Worm (Caenorhabditis elegans) whole organism, young adult: ENCODE data around the gene ram-5.

Experiments used
- B0336.3 ChIP-seq: fragments of 200-800 bp; sonication (Bioruptor generic); IDR thresholded peaks from 2 replicates; pipeline ENCODE4 v1.3.6; 2022; ENCODE audit warnings: missing genetic modification characterization, missing compliant biosample characterization
- D2030.7 ChIP-seq: fragments of 200-800 bp; sonication (Bioruptor generic); IDR thresholded peaks from 2 replicates; pipeline ENCODE4 v1.3.6; 2022; ENCODE audit warnings: missing genetic modification reagents, missing genetic modification characterization, missing compliant biosample characterization
- F39B2.1 ChIP-seq: fragments of 200-800 bp; sonication (Bioruptor generic); IDR thresholded peaks from 2 replicates; pipeline ENCODE4 v1.3.6; 2022; ENCODE audit warnings: missing genetic modification reagents, missing genetic modification characterization, missing compliant biosample characterization
- F49E8.2 ChIP-seq: sonication (generic microtip); optimal IDR thresholded peaks from 3 replicates; lab custom pipeline; 2017; ENCODE audit warnings: missing genetic modification characterization, mild to moderate bottlenecking, missing compliant biosample characterization, antibody characterized with exemption, moderate library complexity; ENCODE audit not compliant: insufficient read depth
- F55B11.4 ChIP-seq: sonication (generic microtip); optimal IDR thresholded peaks from 2 replicates; lab custom pipeline; 2016; ENCODE audit warnings: missing compliant biosample characterization, missing genetic modification characterization, borderline replicate concordance; ENCODE audit not compliant: insufficient read depth
- F57A8.1 ChIP-seq: fragments of 200-800 bp; sonication (Bioruptor generic); optimal IDR thresholded peaks from 2 replicates; lab custom pipeline; 2018; ENCODE audit warnings: mild to moderate bottlenecking, missing genetic modification characterization, moderate library complexity, missing compliant biosample characterization
- F57C9.4 ChIP-seq: sonication (generic microtip); optimal IDR thresholded peaks from 2 replicates; lab custom pipeline; 2017; ENCODE audit warnings: mild to moderate bottlenecking, missing genetic modification characterization, missing compliant biosample characterization
- T26A5.8 ChIP-seq: sonication (generic microtip); optimal IDR thresholded peaks from 2 replicates; lab custom pipeline; 2016; ENCODE audit warnings: missing genetic modification characterization, missing compliant biosample characterization
- Y53G8AR.9 ChIP-seq: fragments of 200-800 bp; sonication (Bioruptor generic); conservative IDR thresholded peaks from 2 replicates; pipeline ENCODE4 v1.3.6; 2022; ENCODE audit warnings: missing genetic modification reagents, missing genetic modification characterization, missing compliant biosample characterization
- Y67H2A.10 ChIP-seq: fragments of 200-800 bp; sonication (Bioruptor generic); conservative IDR thresholded peaks from 2 replicates; pipeline ENCODE4 v1.3.6; 2022; ENCODE audit warnings: missing genetic modification reagents, missing genetic modification characterization, missing compliant biosample characterization
- Y79H2A.3 ChIP-seq: fragments of 200-800 bp; sonication (Bioruptor generic); conservative IDR thresholded peaks from 2 replicates; pipeline ENCODE4 v1.3.6; 2022; ENCODE audit warnings: missing genetic modification reagents, missing genetic modification characterization, missing compliant biosample characterization
- akir-1 ChIP-seq: fragments of 200-800 bp; sonication (Bioruptor generic); optimal IDR thresholded peaks from 2 replicates; lab custom pipeline; 2018; ENCODE audit warnings: mild to moderate bottlenecking, missing genetic modification characterization, moderate library complexity, missing compliant biosample characterization
- aptf-2 ChIP-seq: fragments of 200-800 bp; sonication (Bioruptor generic); conservative IDR thresholded peaks from 2 replicates; pipeline ENCODE4 v1.3.6; 2022; ENCODE audit warnings: missing genetic modification reagents, missing genetic modification characterization, missing compliant biosample characterization
- aptf-3 ChIP-seq: fragments of 200-800 bp; sonication (Bioruptor generic); IDR thresholded peaks from 2 replicates; pipeline ENCODE4 v1.3.6; 2022; ENCODE audit warnings: missing genetic modification characterization, missing compliant biosample characterization
- attf-6 ChIP-seq: fragments of 200-800 bp; sonication (Bioruptor generic); IDR thresholded peaks from 2 replicates; pipeline ENCODE4 v1.3.6; 2022; ENCODE audit warnings: missing genetic modification reagents, missing genetic modification characterization, missing compliant biosample characterization
- bed-1 ChIP-seq: fragments of 200-800 bp; sonication (Bioruptor generic); IDR thresholded peaks from 2 replicates; pipeline ENCODE4 v1.3.6; 2022; ENCODE audit warnings: missing genetic modification reagents, missing genetic modification characterization, missing compliant biosample characterization
- cebp-2 ChIP-seq: fragments of 200-800 bp; sonication (Bioruptor generic); IDR thresholded peaks from 2 replicates; pipeline ENCODE4 v1.3.6; 2022; ENCODE audit warnings: missing genetic modification characterization, missing compliant biosample characterization
- ceh-91 ChIP-seq: fragments of 200-800 bp; sonication (Bioruptor generic); IDR thresholded peaks from 2 replicates; pipeline ENCODE4 v1.3.6; 2022; ENCODE audit warnings: missing genetic modification reagents, missing genetic modification characterization, missing compliant biosample characterization
- chd-7 ChIP-seq: sonication (generic microtip); optimal IDR thresholded peaks from 2 replicates; lab custom pipeline; 2016; ENCODE audit warnings: mild to moderate bottlenecking, missing genetic modification characterization, moderate library complexity, missing compliant biosample characterization
- dpff-1 ChIP-seq: sonication (generic microtip); optimal IDR thresholded peaks from 2 replicates; lab custom pipeline; 2017; ENCODE audit warnings: mild to moderate bottlenecking, missing genetic modification characterization, missing compliant biosample characterization
- egl-18 ChIP-seq: fragments of 200-800 bp; sonication (Bioruptor generic); IDR thresholded peaks from 2 replicates; pipeline ENCODE4 v1.3.6; 2022; ENCODE audit warnings: missing genetic modification reagents, missing genetic modification characterization, missing compliant biosample characterization
- ekl-4 ChIP-seq: fragments of 200-800 bp; sonication (Bioruptor generic); IDR thresholded peaks from 2 replicates; pipeline ENCODE4 v1.3.6; 2022; ENCODE audit warnings: missing genetic modification reagents, missing genetic modification characterization, missing compliant biosample characterization
- hlh-12 ChIP-seq: sonication (generic microtip); optimal IDR thresholded peaks from 2 replicates; lab custom pipeline; 2016; ENCODE audit warnings: missing genetic modification characterization, missing compliant biosample characterization
- let-526 ChIP-seq: fragments of 200-800 bp; sonication (Bioruptor generic); IDR thresholded peaks from 2 replicates; pipeline ENCODE4 v1.3.6; 2022; ENCODE audit warnings: missing genetic modification reagents, missing genetic modification characterization, missing compliant biosample characterization
- lin-35 ChIP-seq, 3 experiments: fragments of 150-350 bp in 2 of 3; sonication (generic microtip) in 1 of 3; optimal IDR thresholded peaks; 2 replicates each; lab custom pipeline; 2014 to 2018; ENCODE audit warnings: missing biosample characterization in 3 of 3, missing genetic modification characterization in 3 of 3, missing genetic modification reagents in 3 of 3
- lin-54 ChIP-seq: fragments of 200-800 bp; sonication (Bioruptor generic); optimal IDR thresholded peaks from 2 replicates; lab custom pipeline; 2018; ENCODE audit warnings: mild to moderate bottlenecking, missing genetic modification characterization, missing compliant biosample characterization
- lsl-1 ChIP-seq: fragments of 200-800 bp; sonication (Bioruptor generic); optimal IDR thresholded peaks from 2 replicates; lab custom pipeline; 2018; ENCODE audit warnings: mild to moderate bottlenecking, missing genetic modification characterization, moderate library complexity, missing compliant biosample characterization
- mcd-1 ChIP-seq: fragments of 200-800 bp; sonication (Bioruptor generic); IDR thresholded peaks from 2 replicates; pipeline ENCODE4 v1.3.6; 2022; ENCODE audit warnings: missing genetic modification reagents, missing genetic modification characterization, missing compliant biosample characterization
- mel-28 ChIP-seq: sonication (generic microtip); optimal IDR thresholded peaks from 2 replicates; lab custom pipeline; 2016; ENCODE audit warnings: borderline replicate concordance, mild to moderate bottlenecking, missing genetic modification characterization, missing compliant biosample characterization
- mxl-1 ChIP-seq: sonication (generic microtip); optimal IDR thresholded peaks from 2 replicates; lab custom pipeline; 2016; ENCODE audit warnings: missing genetic modification characterization, missing compliant biosample characterization
- nhr-179 ChIP-seq: sonication (generic microtip); optimal IDR thresholded peaks from 2 replicates; lab custom pipeline; 2016; ENCODE audit warnings: mild to moderate bottlenecking, missing genetic modification characterization, missing compliant biosample characterization
- nhr-80 ChIP-seq: sonication (generic microtip); optimal IDR thresholded peaks from 2 replicates; lab custom pipeline; 2016; ENCODE audit warnings: missing genetic modification characterization, missing compliant biosample characterization
- pbrm-1 ChIP-seq: fragments of 200-800 bp; sonication (Bioruptor generic); IDR thresholded peaks from 2 replicates; pipeline ENCODE4 v1.3.6; 2022; ENCODE audit warnings: missing genetic modification reagents, missing genetic modification characterization, missing compliant biosample characterization
- pha-4 ChIP-seq: fragments of 150-350 bp; sonication (generic microtip); optimal IDR thresholded peaks from 2 replicates; lab custom pipeline; 2014; ENCODE audit warnings: missing biosample characterization, missing genetic modification reagents, missing genetic modification characterization
- rcor-1 ChIP-seq: fragments of 200-800 bp; sonication (Bioruptor generic); IDR thresholded peaks from 2 replicates; pipeline ENCODE4 v1.3.6; 2022; ENCODE audit warnings: missing genetic modification reagents, missing genetic modification characterization, missing compliant biosample characterization
- rpc-1 ChIP-seq, 2 experiments: fragments of 150-350 bp in 1 of 2; sonication (generic microtip) in 1 of 2; optimal IDR thresholded peaks; 2 replicates each; lab custom pipeline; 2014 to 2018; ENCODE audit warnings: missing biosample characterization in 1 of 2, missing genetic modification characterization in 1 of 2, missing genetic modification reagents in 1 of 2, missing genotype in 1 of 2
- snpc-1.3 ChIP-seq: sonication (generic microtip); optimal IDR thresholded peaks from 2 replicates; lab custom pipeline; 2017; ENCODE audit warnings: missing genetic modification characterization, mild to moderate bottlenecking, missing compliant biosample characterization, antibody characterized with exemption, moderate library complexity, missing genotype, missing genetic modification reagents; ENCODE audit not compliant: insufficient read depth
- snpc-3.4 ChIP-seq: sonication (generic microtip); optimal IDR thresholded peaks from 2 replicates; lab custom pipeline; 2017; ENCODE audit warnings: missing genetic modification characterization, mild to moderate bottlenecking, missing compliant biosample characterization, antibody characterized with exemption, moderate library complexity, missing genotype, missing genetic modification reagents
- snpc-4 ChIP-seq, 5 experiments: fragments of 150-350 bp in 1 of 5; sonication (generic microtip) in 4 of 5; optimal IDR thresholded peaks; 2 replicates each; lab custom pipeline; 2014 to 2018; ENCODE audit warnings: missing genetic modification characterization in 5 of 5, missing biosample characterization in 3 of 5, antibody characterized with exemption in 2 of 5, mild to moderate bottlenecking in 2 of 5, missing compliant biosample characterization in 2 of 5, missing genotype in 2 of 5, moderate library complexity in 2 of 5, missing genetic modification reagents in 1 of 5
- tbp1 ChIP-seq: fragments of 200-800 bp; sonication (Bioruptor generic); optimal IDR thresholded peaks from 2 replicates; lab custom pipeline; 2018; ENCODE audit warnings: mild to moderate bottlenecking, missing genetic modification characterization, missing compliant biosample characterization
- tlf-1 ChIP-seq: fragments of 200-800 bp; sonication (Bioruptor generic); optimal IDR thresholded peaks from 2 replicates; lab custom pipeline; 2018; ENCODE audit warnings: mild to moderate bottlenecking, missing genetic modification characterization, missing compliant biosample characterization
- unc-62 ChIP-seq: fragments of 150-350 bp; optimal IDR thresholded peaks from 2 replicates; lab custom pipeline; 2014; ENCODE audit warnings: missing biosample characterization, missing genetic modification reagents, missing genetic modification characterization
- xnd-1 ChIP-seq: sonication (generic microtip); optimal IDR thresholded peaks from 2 replicates; lab custom pipeline; 2016; ENCODE audit warnings: missing genotype, missing genetic modification reagents, missing genetic modification characterization, missing compliant biosample characterization
- zfh-2 ChIP-seq: fragments of 200-800 bp; sonication (Bioruptor generic); conservative IDR thresholded peaks from 2 replicates; pipeline ENCODE4 v1.3.6; 2022; ENCODE audit warnings: missing genetic modification reagents, missing genetic modification characterization, missing compliant biosample characterization
- ztf-26 ChIP-seq: sonication (generic microtip); optimal IDR thresholded peaks from 2 replicates; lab custom pipeline; 2017; ENCODE audit warnings: missing genetic modification characterization, missing compliant biosample characterization
- ztf-3 ChIP-seq: fragments of 200-800 bp; sonication (Bioruptor generic); optimal IDR thresholded peaks from 2 replicates; lab custom pipeline; 2018; ENCODE audit warnings: mild to moderate bottlenecking, missing genetic modification characterization, missing compliant biosample characterization
- ztf-6 ChIP-seq: fragments of 200-800 bp; sonication (Bioruptor generic); IDR thresholded peaks from 2 replicates; pipeline ENCODE4 v1.3.6; 2022; ENCODE audit warnings: missing genetic modification reagents, missing genetic modification characterization, missing compliant biosample characterization

The ram-5 gene

ce11 chrX:14500422-14501058, 49.4 kb upstream of the ram-5 start (continued):
- TF ChIP-seq pbrm-1 (GFP tag; lab: Robert Waterston, UW) (no peak), nhr-179 (tag; lab: Kevin White, UChicago) (no peak), Y67H2A.10 (GFP tag; lab: Robert Waterston, UW) (no peak), rpc-1 (optimal IDR thresholded peaks at IDR 0.05; lab: Kevin White, UChicago) (no peak), rpc-1 (tag; optimal IDR thresholded peaks at IDR 0.05; lab: Kevin White, UChicago) (no peak), mel-28 (tag; lab: Kevin White, UChicago) (no peak), attf-6 (GFP tag; lab: Robert Waterston, UW) (no peak), F49E8.2 (no peak), unc-62 (no peak), lin-35 (GFP tag; optimal IDR thresholded peaks at IDR 0.05; lab: Kevin White, UChicago) (no peak), B0336.3 (GFP tag; lab: Robert Waterston, UW) (peak; percentile 51; the same call in 1 of the 2 replicates), dpff-1 (tag; lab: Kevin White, UChicago) (no peak), ztf-6 (GFP tag; lab: Robert Waterston, UW) (no peak), tlf-1 (GFP tag; lab: Kevin White, UChicago) (peak; percentile 72), snpc-1.3 (tag; lab: Kevin White, UChicago) (no peak), rcor-1 (GFP tag; lab: Robert Waterston, UW) (no peak), ekl-4 (GFP tag; lab: Robert Waterston, UW) (no peak), aptf-3 (GFP tag; lab: Robert Waterston, UW) (no peak), D2030.7 (GFP tag; lab: Robert Waterston, UW) (no peak), aptf-2 (no peak), Y79H2A.3 (no peak), mcd-1 (GFP tag; lab: Robert Waterston, UW) (no peak), bed-1 (GFP tag; lab: Robert Waterston, UW) (no peak), lsl-1 (GFP tag; lab: Kevin White, UChicago) (no peak), lin-54 (GFP tag; lab: Kevin White, UChicago) (no peak), snpc-3.4 (tag; lab: Kevin White, UChicago) (no peak), T26A5.8 (tag; lab: Kevin White, UChicago) (no peak), ztf-3 (GFP tag; lab: Kevin White, UChicago) (no peak)

ce11 chrX:14502116-14502587, 47.8 kb upstream of the ram-5 start:
- TF ChIP-seq cebp-2 (GFP tag; lab: Robert Waterston, UW) (no peak), tbp1 (peak; percentile 43), nhr-80 (tag; lab: Kevin White, UChicago) (peak; percentile 89), F57C9.4 (tag; lab: Kevin White, UChicago) (no peak), let-526 (GFP tag; lab: Robert Waterston, UW) (peak; percentile 74; the same call in 1 of the 2 replicates), snpc-4 (GFP tag; optimal IDR thresholded peaks at IDR 0.05; lab: Kevin White, UChicago) (no peak), snpc-4 (tag; optimal IDR thresholded peaks at IDR 0.05; lab: Kevin White, UChicago) (peak in 2 of 4 experiments; percentile 1 to 40), akir-1 (GFP tag; lab: Kevin White, UChicago) (no peak), hlh-12 (tag; lab: Kevin White, UChicago) (no peak), F55B11.4 (tag; lab: Kevin White, UChicago) (no peak), zfh-2 (no peak; the same call in 1 of the 2 replicates), pha-4 (tag; lab: Kevin White, UChicago) (peak; percentile 33), Y53G8AR.9 (GFP tag; lab: Robert Waterston, UW) (no peak), snpc-1.3 (tag; lab: Kevin White, UChicago) (no peak), ceh-91 (no peak), ztf-26 (tag; lab: Kevin White, UChicago) (peak; percentile 88), egl-18 (GFP tag; lab: Robert Waterston, UW) (no peak), F39B2.1 (GFP tag; lab: Robert Waterston, UW) (no peak), chd-7 (peak; percentile 72), mxl-1 (tag; lab: Kevin White, UChicago) (no peak), F57A8.1 (GFP tag; lab: Kevin White, UChicago) (no peak), xnd-1 (tag; lab: Kevin White, UChicago) (no peak)
